Fruit fly (Drosophila melanogaster) whole organism, embryonic: ENCODE measurements around the gene CG15414.

Experiments
- B-H2 ChIP-seq: fragments of 200-800 bp; sonication (Bioruptor generic); optimal IDR thresholded peaks from 2 replicates; lab custom pipeline; 2018; ENCODE audit warnings: missing biosample characterization, mild to moderate bottlenecking, missing genetic modification characterization
- BEAF-32 ChIP-seq: fragments of 200-800 bp; sonication (Bioruptor generic); optimal IDR thresholded peaks from 3 replicates; lab custom pipeline; 2017; ENCODE audit warnings: missing biosample characterization, missing genetic modification characterization, mild to moderate bottlenecking, moderate library complexity, missing genetic modification reagents
- CG10147 ChIP-seq: fragments of 200-800 bp; sonication (Bioruptor generic); optimal IDR thresholded peaks from 2 replicates; lab custom pipeline; 2019; ENCODE audit warnings: missing biosample characterization, mild to moderate bottlenecking, missing genetic modification characterization, moderate library complexity
- CG11456 ChIP-seq: fragments of 200-800 bp; sonication (Bioruptor generic); IDR thresholded peaks from 3 replicates; pipeline ENCODE4 v1.3.6; 2022; ENCODE audit warnings: missing biosample characterization, missing genetic modification characterization
- CG12236 ChIP-seq: fragments of 200-800 bp; sonication (Bioruptor generic); optimal IDR thresholded peaks from 2 replicates; lab custom pipeline; 2016; ENCODE audit warnings: missing biosample characterization, missing genetic modification characterization
- CG13894 ChIP-seq: fragments of 200-800 bp; sonication (Bioruptor generic); optimal IDR thresholded peaks from 3 replicates; lab custom pipeline; 2018; ENCODE audit warnings: missing biosample characterization, mild to moderate bottlenecking, missing genetic modification characterization, moderate library complexity
- CG14860 ChIP-seq: fragments of 200-800 bp; sonication (Bioruptor generic); IDR thresholded peaks from 3 replicates; pipeline ENCODE4 v1.3.6; 2022; ENCODE audit warnings: missing biosample characterization, missing genetic modification characterization; ENCODE audit not compliant: partially characterized antibody
- CG16779 ChIP-seq: fragments of 200-800 bp; sonication (Bioruptor generic); IDR thresholded peaks from 2 replicates; pipeline ENCODE4 v1.3.6; 2022; ENCODE audit warnings: missing biosample characterization, missing genetic modification characterization
- CG2199 ChIP-seq: fragments of 200-800 bp; sonication (Bioruptor generic); IDR thresholded peaks from 3 replicates; pipeline ENCODE4 v1.3.6; 2022; ENCODE audit warnings: missing biosample characterization, missing genetic modification characterization
- CG2712 ChIP-seq: fragments of 200-800 bp; optimal IDR thresholded peaks from 3 replicates; lab custom pipeline; 2019; ENCODE audit warnings: missing biosample characterization, mild to moderate bottlenecking, missing genetic modification characterization, moderate library complexity
- CG4360 ChIP-seq: fragments of 200-800 bp; sonication (Bioruptor generic); IDR thresholded peaks from 2 replicates; pipeline ENCODE4 v1.3.6; 2022; ENCODE audit warnings: missing biosample characterization, missing genetic modification characterization
- CG4730 ChIP-seq: fragments of 200-800 bp; sonication (Bioruptor generic); IDR thresholded peaks from 2 replicates; pipeline ENCODE4 v1.3.6; 2022; ENCODE audit warnings: missing biosample characterization, missing genetic modification characterization
- CG7357 ChIP-seq: fragments of 200-800 bp; sonication (Bioruptor generic); IDR thresholded peaks from 3 replicates; pipeline ENCODE4 v1.3.6; 2022; ENCODE audit warnings: missing biosample characterization, missing genetic modification characterization
- CG7963 ChIP-seq: fragments of 200-800 bp; sonication (Bioruptor generic); IDR thresholded peaks from 3 replicates; pipeline ENCODE4 v1.3.6; 2022; ENCODE audit warnings: missing biosample characterization, missing genetic modification characterization; ENCODE audit not compliant: partially characterized antibody
- CG8359 ChIP-seq: fragments of 200-800 bp; sonication (Bioruptor generic); optimal IDR thresholded peaks from 2 replicates; lab custom pipeline; 2017; ENCODE audit warnings: missing biosample characterization, mild to moderate bottlenecking, missing genetic modification characterization, borderline replicate concordance
- CG8478 ChIP-seq: fragments of >200 bp; optimal IDR thresholded peaks from 2 replicates; lab custom pipeline; 2018
- Dbx ChIP-seq: fragments of 200-800 bp; sonication (Bioruptor generic); IDR thresholded peaks from 3 replicates; pipeline ENCODE4 v1.3.6; 2022; ENCODE audit warnings: missing biosample characterization, missing genetic modification characterization
- ERR ChIP-seq: fragments of 200-800 bp; sonication (Bioruptor generic); optimal IDR thresholded peaks from 2 replicates; lab custom pipeline; 2016; ENCODE audit warnings: missing biosample characterization, missing genetic modification characterization
- Fer3 ChIP-seq: fragments of 200-800 bp; sonication (Bioruptor generic); optimal IDR thresholded peaks from 2 replicates; lab custom pipeline; 2018; ENCODE audit warnings: missing biosample characterization, mild to moderate bottlenecking, missing genetic modification characterization, moderate library complexity
- HLHmδ ChIP-seq: fragments of 200-800 bp; sonication (Bioruptor generic); optimal IDR thresholded peaks from 2 replicates; lab custom pipeline; 2018; ENCODE audit warnings: missing biosample characterization, mild to moderate bottlenecking, missing genetic modification characterization, moderate library complexity
- Myb ChIP-seq: fragments of 200-800 bp; sonication (Bioruptor generic); optimal IDR thresholded peaks from 2 replicates; lab custom pipeline; 2016; ENCODE audit warnings: missing biosample characterization, missing genetic modification characterization
- PHDP ChIP-seq: fragments of 200-800 bp; sonication (Bioruptor generic); optimal IDR thresholded peaks from 3 replicates; lab custom pipeline; 2018; ENCODE audit warnings: missing biosample characterization, mild to moderate bottlenecking, missing genetic modification characterization, moderate library complexity
- Scr ChIP-seq: fragments of 200-800 bp; sonication (Bioruptor generic); IDR thresholded peaks from 2 replicates; pipeline ENCODE4 v1.3.6; 2022; ENCODE audit warnings: missing biosample characterization, missing genetic modification characterization; ENCODE audit not compliant: partially characterized antibody
- Sin3A ChIP-seq: fragments of >200 bp; optimal IDR thresholded peaks from 2 replicates; lab custom pipeline; 2018
- Ssrp ChIP-seq: fragments of 200-800 bp; sonication (Bioruptor generic); optimal IDR thresholded peaks from 2 replicates; lab custom pipeline; 2018; ENCODE audit warnings: missing biosample characterization, mild to moderate bottlenecking, missing genetic modification characterization, moderate library complexity
- Taf1 ChIP-seq: fragments of 200-800 bp; sonication (Bioruptor generic); IDR thresholded peaks from 2 replicates; pipeline ENCODE4 v1.3.6; 2022; ENCODE audit warnings: missing biosample characterization, missing genetic modification characterization
- Trl ChIP-seq, 3 experiments: fragments of >200 bp in 2 of 3; fragments of 200-800 bp in 1 of 3; sonication (Bioruptor generic) in 1 of 3; optimal IDR thresholded peaks; 2 replicates in 1 of 3; 3 replicates in 2 of 3; lab custom pipeline; 2016 to 2017; ENCODE audit warnings: missing biosample characterization in 1 of 3, missing genetic modification characterization in 1 of 3
- Usf ChIP-seq: fragments of 200-800 bp; sonication (Bioruptor generic); optimal IDR thresholded peaks from 2 replicates; lab custom pipeline; 2017; ENCODE audit warnings: missing genotype, missing biosample characterization, missing genetic modification characterization
- ap ChIP-seq: fragments of 200-800 bp; sonication (Bioruptor generic); IDR thresholded peaks from 2 replicates; pipeline ENCODE4 v1.3.6; 2022; ENCODE audit warnings: missing biosample characterization, missing genetic modification characterization
- az2 ChIP-seq: fragments of 200-800 bp; sonication (Bioruptor generic); optimal IDR thresholded peaks from 3 replicates; lab custom pipeline; 2016; ENCODE audit warnings: missing biosample characterization, missing genetic modification characterization
- bab2 ChIP-seq: fragments of 200-800 bp; sonication (Bioruptor generic); optimal IDR thresholded peaks from 2 replicates; lab custom pipeline; 2016; ENCODE audit warnings: missing biosample characterization, missing genetic modification characterization
- bigmax ChIP-seq: fragments of 200-800 bp; sonication (Bioruptor generic); optimal IDR thresholded peaks from 2 replicates; lab custom pipeline; 2018; ENCODE audit warnings: missing biosample characterization, mild to moderate bottlenecking, missing genetic modification characterization
- cad ChIP-seq: fragments of >200 bp; optimal IDR thresholded peaks from 2 replicates; lab custom pipeline; 2017; ENCODE audit warnings: missing biosample characterization, missing genetic modification characterization
- cas ChIP-seq: fragments of 200-800 bp; sonication (Bioruptor generic); IDR thresholded peaks from 2 replicates; pipeline ENCODE4 v1.3.6; 2022; ENCODE audit warnings: missing biosample characterization, missing genetic modification characterization
- cg ChIP-seq: fragments of 200-800 bp; sonication (Bioruptor generic); optimal IDR thresholded peaks from 3 replicates; lab custom pipeline; 2019; ENCODE audit warnings: missing biosample characterization, mild to moderate bottlenecking, missing genetic modification characterization, moderate library complexity
- dan ChIP-seq: fragments of 200-800 bp; sonication (Bioruptor generic); IDR thresholded peaks from 2 replicates; pipeline ENCODE4 v1.3.6; 2022; ENCODE audit warnings: missing biosample characterization, missing genetic modification characterization
- ewg ChIP-seq: fragments of 200-800 bp; sonication (Bioruptor generic); optimal IDR thresholded peaks from 3 replicates; lab custom pipeline; 2017; ENCODE audit warnings: mild to moderate bottlenecking, missing biosample characterization, missing genetic modification reagents, missing genetic modification characterization
- fu2 ChIP-seq: fragments of 200-800 bp; sonication (Bioruptor generic); optimal IDR thresholded peaks from 2 replicates; lab custom pipeline; 2016; ENCODE audit warnings: missing biosample characterization, missing genetic modification characterization
- gcm ChIP-seq: fragments of 200-800 bp; sonication (Bioruptor generic); optimal IDR thresholded peaks from 2 replicates; lab custom pipeline; 2019; ENCODE audit warnings: missing biosample characterization, mild to moderate bottlenecking, missing genetic modification characterization, moderate library complexity
- grau ChIP-seq: fragments of 200-800 bp; optimal IDR thresholded peaks from 3 replicates; lab custom pipeline; 2019; ENCODE audit warnings: missing biosample characterization, mild to moderate bottlenecking, missing genetic modification characterization, moderate library complexity
- h ChIP-seq: fragments of >200 bp; optimal IDR thresholded peaks from 2 replicates; lab custom pipeline; 2017
- ham ChIP-seq: fragments of 200-800 bp; sonication (Bioruptor generic); IDR thresholded peaks from 2 replicates; pipeline ENCODE4 v1.3.6; 2022; ENCODE audit warnings: missing biosample characterization, missing genetic modification characterization
- insv ChIP-seq, 2 experiments: fragments of 200-800 bp; sonication (Bioruptor generic); optimal IDR thresholded peaks; 3 replicates each; lab custom pipeline; 2016 to 2018; ENCODE audit warnings: missing biosample characterization in 2 of 2, missing genetic modification characterization in 2 of 2
- jing ChIP-seq: fragments of 200-800 bp; sonication (Bioruptor generic); optimal IDR thresholded peaks from 2 replicates; lab custom pipeline; 2018; ENCODE audit warnings: missing biosample characterization, mild to moderate bottlenecking, missing genetic modification characterization
- kay ChIP-seq: fragments of 200-800 bp; sonication (Bioruptor generic); optimal IDR thresholded peaks from 2 replicates; lab custom pipeline; 2016; ENCODE audit warnings: missing biosample characterization, missing genetic modification characterization
- lmd ChIP-seq: fragments of 200-800 bp; sonication (Bioruptor generic); IDR thresholded peaks from 2 replicates; pipeline ENCODE4 v1.3.6; 2022; ENCODE audit warnings: missing biosample characterization, missing genetic modification characterization
- nau ChIP-seq: fragments of 200-800 bp; sonication (Bioruptor generic); optimal IDR thresholded peaks from 3 replicates; lab custom pipeline; 2017; ENCODE audit warnings: missing biosample characterization, mild to moderate bottlenecking, missing genetic modification characterization, missing genetic modification reagents
- pum ChIP-seq: fragments of 200-800 bp; sonication (Bioruptor generic); optimal IDR thresholded peaks from 2 replicates; lab custom pipeline; 2016; ENCODE audit warnings: missing biosample characterization, missing genetic modification characterization
- seq ChIP-seq: fragments of 200-800 bp; sonication (Bioruptor generic); IDR thresholded peaks from 2 replicates; pipeline ENCODE4 v1.3.6; 2022; ENCODE audit warnings: missing biosample characterization, missing genetic modification characterization
- sima ChIP-seq: fragments of 200-800 bp; sonication (Bioruptor generic); optimal IDR thresholded peaks from 2 replicates; lab custom pipeline; 2016; ENCODE audit warnings: missing biosample characterization, missing genetic modification characterization
- tap ChIP-seq: fragments of 200-800 bp; optimal IDR thresholded peaks from 3 replicates; lab custom pipeline; 2019; ENCODE audit warnings: missing biosample characterization, mild to moderate bottlenecking, missing genetic modification characterization, moderate library complexity
- tup ChIP-seq: fragments of 200-800 bp; sonication (Bioruptor generic); optimal IDR thresholded peaks from 2 replicates; lab custom pipeline; 2016; ENCODE audit warnings: missing biosample characterization, mild to moderate bottlenecking, missing genetic modification characterization, moderate library complexity

The CG15414 gene

dm6 chr2L:3444789-3445188 lies 46.1 kb downstream of the CG15414 start (continued):
- TF ChIP-seq cas (no peak), bigmax (GFP tag; lab: Kevin White, UChicago) (no peak), CG4360 (GFP tag; lab: Robert Waterston, UW) (no peak), CG10147 (GFP tag; lab: Kevin White, UChicago) (no peak), Dbx (no peak), grau (peak; percentile 35), BEAF-32 (no peak), Fer3 (tag; lab: Kevin White, UChicago) (peak; percentile 18), Usf (GFP tag; lab: Kevin White, UChicago) (no peak), nau (GFP tag; lab: Kevin White, UChicago) (no peak), kay (GFP tag; lab: Kevin White, UChicago) (no peak), CG16779 (no peak), gcm (no peak), CG7357 (GFP tag; lab: Robert Waterston, UW) (no peak), CG2712 (peak; percentile 36), cad (GFP tag; lab: Kevin White, UChicago) (no peak), ERR (GFP tag; lab: Kevin White, UChicago) (peak; percentile 22), lmd (GFP tag; lab: Robert Waterston, UW) (peak; percentile 58; the same call in 1 of the 2 replicates), CG11456 (peak; percentile 60; the same call in 1 of the 3 replicates), ham (GFP tag; lab: Robert Waterston, UW) (no peak), Ssrp (tag; lab: Kevin White, UChicago) (peak; percentile 26), CG8359 (GFP tag; lab: Kevin White, UChicago) (no peak), CG12236 (GFP tag; lab: Kevin White, UChicago) (no peak), dan (GFP tag; lab: Robert Waterston, UW) (no peak), cg (GFP tag; lab: Kevin White, UChicago) (no peak), Sin3A (lab: Kevin White, UChicago) (no peak), Myb (GFP tag; lab: Kevin White, UChicago) (no peak), CG8478 (lab: Kevin White, UChicago) (no peak), ewg (GFP tag; lab: Kevin White, UChicago) (no peak), Taf1 (no peak), insv (GFP tag; optimal IDR thresholded peaks at IDR 0.05; lab: Kevin White, UChicago) (no peak), CG14860 (GFP tag; lab: Robert Waterston, UW) (no peak), CG7963 (GFP tag; lab: Robert Waterston, UW) (no peak), bab2 (peak; percentile 28), tup (no peak), jing (GFP tag; lab: Kevin White, UChicago) (no peak), PHDP (tag; lab: Kevin White, UChicago) (peak; percentile 22), HLHmδ (no peak), CG4730 (GFP tag; lab: Robert Waterston, UW) (no peak), B-H2 (GFP tag; lab: Kevin White, UChicago) (no peak), ap (0 out of 2 replicates have a peak, but pooled peaks have one; percentile 19), tap (tag; lab: Kevin White, UChicago) (no peak), CG13894 (no peak), CG2199 (GFP tag; lab: Robert Waterston, UW) (no peak), pum (peak; percentile 5), Scr (GFP tag; lab: Robert Waterston, UW) (no peak), fu2 (GFP tag; lab: Kevin White, UChicago) (peak; percentile 17), seq (no peak), h (lab: Kevin White, UChicago) (no peak), Trl (optimal IDR thresholded peaks at IDR 0.05; lab: Kevin White, UChicago) (no peak), Trl (GFP tag; optimal IDR thresholded peaks at IDR 0.05; lab: Kevin White, UChicago) (peak; percentile 7), sima (GFP tag; lab: Kevin White, UChicago) (no peak), az2 (peak; percentile 36)
